Worm (Caenorhabditis elegans) whole organism, midembryonic: ENCODE data around the gene npr-16.

Experiments
- cog-1 ChIP-seq: sonication (generic microtip); optimal IDR thresholded peaks from 2 replicates; lab custom pipeline; 2016; ENCODE audit warnings: missing genetic modification characterization, missing compliant biosample characterization
- flt-1 ChIP-seq: fragments of 200-800 bp; sonication (Bioruptor generic); IDR thresholded peaks from 2 replicates; pipeline ENCODE4 v1.3.6; 2022; ENCODE audit warnings: missing genetic modification characterization, missing compliant biosample characterization
- klf-2 ChIP-seq: fragments of 200-800 bp; sonication (Bioruptor generic); conservative IDR thresholded peaks from 2 replicates; pipeline ENCODE4 v1.3.6; 2022; ENCODE audit warnings: missing genetic modification reagents, missing genetic modification characterization, missing compliant biosample characterization
- med-1 ChIP-seq: sonication (generic microtip); optimal IDR thresholded peaks from 2 replicates; lab custom pipeline; 2017; ENCODE audit warnings: missing genetic modification characterization, mild to moderate bottlenecking, missing compliant biosample characterization, antibody characterized with exemption, missing genetic modification reagents; ENCODE audit not compliant: insufficient read depth
- ztf-23 ChIP-seq: fragments of 200-800 bp; sonication (Bioruptor generic); IDR thresholded peaks from 2 replicates; pipeline ENCODE4 v1.3.6; 2022; ENCODE audit warnings: missing genetic modification reagents, missing genetic modification characterization, missing compliant biosample characterization

ce11 chrX:3548716-3549115, 30.1 kb downstream of the npr-16 start:
- TF ChIP-seq med-1 (no peak), klf-2 (GFP tag; lab: Robert Waterston, UW) (no peak), flt-1 (GFP tag; lab: Robert Waterston, UW) (no peak), ztf-23 (GFP tag; lab: Robert Waterston, UW) (no peak), cog-1 (tag; lab: Kevin White, UChicago) (no peak)
